Worm (Caenorhabditis elegans) whole organism, L2 larva: ENCODE measurements around the gene H03A11.2.

Experiments
- ceh-82 ChIP-seq: fragments of 150-350 bp; optimal IDR thresholded peaks from 2 replicates; lab custom pipeline; 2014; ENCODE audit warnings: missing biosample characterization, missing genetic modification characterization
- egl-27 ChIP-seq: sonication (generic microtip); optimal IDR thresholded peaks from 3 replicates; lab custom pipeline; 2017; ENCODE audit warnings: missing biosample characterization, missing genetic modification reagents, missing genetic modification characterization
- nhr-11 ChIP-seq: fragments of 150-350 bp; optimal IDR thresholded peaks from 2 replicates; lab custom pipeline; 2014; ENCODE audit warnings: missing biosample characterization, missing genetic modification characterization
- sma-3 ChIP-seq: sonication (generic microtip); optimal IDR thresholded peaks from 2 replicates; lab custom pipeline; 2016; ENCODE audit warnings: missing genetic modification reagents, missing genetic modification characterization, missing compliant biosample characterization
- ztf-11 ChIP-seq: sonication (generic microtip); optimal IDR thresholded peaks from 2 replicates; lab custom pipeline; 2017; ENCODE audit warnings: missing biosample characterization, missing genetic modification characterization

DNA sequence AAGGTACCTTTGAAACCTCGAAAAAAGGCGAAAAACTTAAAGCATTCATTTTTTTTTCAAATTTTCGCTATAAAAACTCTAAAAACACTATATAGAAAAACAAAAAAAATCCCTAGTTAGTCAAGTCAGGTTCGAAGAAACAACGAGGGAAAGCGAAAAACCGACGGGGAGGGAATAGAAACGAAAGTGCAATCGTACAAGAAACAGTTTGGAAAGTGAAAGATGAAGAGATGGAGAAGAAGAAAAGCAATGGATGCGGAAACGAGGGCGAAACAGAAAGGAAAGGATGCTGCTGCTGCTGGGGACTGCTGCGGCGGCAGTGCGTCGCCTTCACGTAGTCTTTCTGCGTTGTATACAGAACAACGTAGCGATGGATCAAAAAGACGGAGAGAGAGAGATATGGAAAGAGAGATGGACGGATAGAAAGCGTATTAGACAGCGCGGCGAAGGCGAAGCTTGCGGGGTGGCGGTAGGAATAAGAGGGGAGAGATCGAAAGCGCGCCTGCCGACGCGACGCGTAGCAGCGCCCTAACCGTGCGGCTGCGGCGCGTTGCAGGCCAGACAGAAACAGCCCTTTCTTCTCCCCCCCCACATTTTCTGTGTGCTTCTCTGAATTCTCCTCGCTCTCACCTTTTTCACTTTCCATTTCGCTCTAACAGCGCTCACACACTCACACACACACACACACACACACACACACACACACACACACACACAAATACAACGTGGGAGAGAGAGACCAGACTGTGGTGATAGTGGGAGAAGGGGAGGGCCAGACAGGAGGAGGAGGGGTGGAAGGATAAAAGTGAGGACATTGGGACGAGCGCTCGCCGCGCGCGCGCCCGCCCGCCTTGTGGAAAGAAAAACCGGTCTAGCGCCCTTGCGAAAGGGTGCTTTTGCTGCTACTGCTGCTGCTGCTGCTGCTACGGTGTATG is 44.6 kb upstream of the H03A11.2 start:
- TF ChIP-seq ceh-82 (tag; lab: Kevin White, UChicago): no peak
- TF ChIP-seq nhr-11 (tag; lab: Kevin White, UChicago): no peak
- no peak for TF ChIP-seq ztf-11 (tag; lab: Kevin White, UChicago)
- peak; percentile 94 for TF ChIP-seq egl-27 (tag; lab: Kevin White, UChicago)
- peak; percentile 60 for TF ChIP-seq sma-3
